Worm (Caenorhabditis elegans): ENCODE measurements around the gene tsfm-1.

tsfm-1 gene

DNA sequence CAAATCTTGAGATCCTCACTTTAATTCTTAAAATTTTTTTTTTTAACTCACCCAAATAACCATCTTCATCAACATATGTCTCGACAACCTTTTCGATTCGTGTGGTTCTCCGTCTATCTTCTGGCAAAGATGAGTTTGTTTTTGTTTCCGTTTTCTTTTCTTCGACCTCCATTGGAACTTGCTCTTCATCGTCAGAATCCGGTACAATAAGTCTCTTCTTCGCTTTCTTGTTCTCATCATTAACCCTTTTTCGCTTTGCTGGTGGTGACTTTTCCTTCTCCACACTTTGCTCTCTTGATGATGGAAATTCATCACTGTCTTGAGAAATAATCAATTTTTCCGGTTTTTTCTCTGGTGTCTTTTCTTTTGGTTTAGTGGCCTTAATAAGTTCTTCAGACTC, 44.7 kb upstream of the tsfm-1 start:
- TF ChIP-seq ama-1 (optimal IDR thresholded peaks at IDR 0.05), result no peak
- TF ChIP-seq nhr-12 (tag; optimal IDR thresholded peaks at IDR 0.05), result no peak
- no peak for TF ChIP-seq unc-62 (GFP tag; optimal IDR thresholded peaks at IDR 0.05)

DNA sequence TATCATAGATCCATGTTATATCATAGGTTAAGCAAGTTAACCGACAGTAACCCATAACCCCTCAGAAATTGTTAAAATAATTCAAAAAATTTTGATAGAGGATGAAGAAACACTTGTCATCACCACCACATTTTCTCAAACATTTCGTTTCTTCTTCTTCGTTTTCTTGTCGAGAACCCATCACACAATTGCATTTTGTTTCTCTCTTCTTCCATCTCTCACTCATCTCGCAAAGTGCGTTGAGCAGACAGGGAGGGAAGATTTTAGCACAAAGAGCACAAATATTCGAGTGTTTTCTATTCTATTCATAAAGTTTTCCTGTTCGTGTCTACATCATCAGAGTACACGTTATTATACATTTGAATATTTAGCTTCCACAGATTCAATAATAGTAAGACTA, 43.1 kb upstream of the tsfm-1 start:
- TF ChIP-seq lin-11 (tag; optimal IDR thresholded peaks at IDR 0.05) (no peak), nhr-25 (tag; optimal IDR thresholded peaks at IDR 0.05) (no peak), fos-1 (tag; optimal IDR thresholded peaks at IDR 0.05) (no peak), peb-1 (tag; optimal IDR thresholded peaks at IDR 0.05) (no peak), ztf-4 (tag; optimal IDR thresholded peaks at IDR 0.05) (no peak), nhr-23 (tag; optimal IDR thresholded peaks at IDR 0.05) (no peak), alr-1 (tag; optimal IDR thresholded peaks at IDR 0.05) (no peak), mab-5 (tag; optimal IDR thresholded peaks at IDR 0.05) (no peak), gmeb-1 (tag; optimal IDR thresholded peaks at IDR 0.05) (no peak), zag-1 (tag; optimal IDR thresholded peaks at IDR 0.05) (peak; percentile 33), lsy-2 (tag; optimal IDR thresholded peaks at IDR 0.05) (peak in 1 of 2 experiments; percentile 38), nhr-129 (tag; optimal IDR thresholded peaks at IDR 0.05) (peak; percentile 18), crh-2 (tag; optimal IDR thresholded peaks at IDR 0.05) (no peak), unc-55 (GFP tag; optimal IDR thresholded peaks at IDR 0.05) (peak; percentile 54), blmp-1 (tag; optimal IDR thresholded peaks at IDR 0.05; ENCODE audit: insufficient read depth) (no peak), unc-39 (tag; optimal IDR thresholded peaks at IDR 0.05) (no peak), nhr-21 (tag; optimal IDR thresholded peaks at IDR 0.05) (no peak), elt-3 (tag; optimal IDR thresholded peaks at IDR 0.05) (no peak), elt-1 (tag; optimal IDR thresholded peaks at IDR 0.05) (no peak), C34F6.9 (tag; optimal IDR thresholded peaks at IDR 0.05) (peak; percentile 41), ceh-16 (tag; optimal IDR thresholded peaks at IDR 0.05) (no peak), dmd-4 (tag; optimal IDR thresholded peaks at IDR 0.05) (no peak), nhr-6 (tag; optimal IDR thresholded peaks at IDR 0.05) (no peak), nhr-12 (tag; optimal IDR thresholded peaks at IDR 0.05) (no peak), sma-9 (GFP tag; optimal IDR thresholded peaks at IDR 0.05) (no peak), sma-9 (tag; optimal IDR thresholded peaks at IDR 0.05) (no peak), ztf-1 (GFP tag; conservative IDR thresholded peaks at IDR 0.05) (no peak), ztf-11 (tag; optimal IDR thresholded peaks at IDR 0.05) (no peak), ama-1 (optimal IDR thresholded peaks at IDR 0.05) (no peak), egl-27 (tag; optimal IDR thresholded peaks at IDR 0.05) (no peak), nhr-77 (tag; optimal IDR thresholded peaks at IDR 0.05) (no peak)

DNA sequence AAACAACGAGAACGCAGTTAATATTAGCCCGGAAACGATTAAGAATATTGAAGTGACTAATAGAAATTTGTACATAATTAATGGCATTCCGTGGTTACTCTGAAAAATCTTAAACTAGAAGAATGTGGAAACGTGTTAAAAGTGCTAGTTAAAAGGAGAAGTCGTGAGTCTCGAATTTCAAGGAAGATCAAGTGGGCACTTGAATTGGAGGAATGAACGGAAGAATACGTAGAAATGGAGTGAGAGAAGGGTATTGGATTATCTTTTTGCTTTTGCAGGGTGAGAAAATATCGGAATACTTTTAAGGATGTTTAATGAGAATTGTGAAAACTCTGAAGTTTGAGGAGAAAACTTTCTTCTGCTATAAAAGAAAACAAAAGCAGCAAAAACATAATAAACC, 38.9 kb upstream of the tsfm-1 start, which contains the start of gene hpo-30:
TSS of gene hpo-30 (minus strand) at position 101 of the 400 bp plus-strand sequence.
- TF ChIP-seq elt-1 (tag; optimal IDR thresholded peaks at IDR 0.05) (no peak), dmd-4 (tag; optimal IDR thresholded peaks at IDR 0.05) (no peak), unc-39 (tag; optimal IDR thresholded peaks at IDR 0.05) (no peak), fos-1 (tag; optimal IDR thresholded peaks at IDR 0.05) (no peak), ceh-16 (tag; optimal IDR thresholded peaks at IDR 0.05) (no peak), elt-3 (tag; optimal IDR thresholded peaks at IDR 0.05) (no peak), nhr-10 (tag; optimal IDR thresholded peaks at IDR 0.05) (no peak), crh-2 (tag; optimal IDR thresholded peaks at IDR 0.05) (no peak), sma-9 (GFP tag; optimal IDR thresholded peaks at IDR 0.05) (no peak), sma-9 (tag; optimal IDR thresholded peaks at IDR 0.05) (no peak), sem-4 (tag; optimal IDR thresholded peaks at IDR 0.05) (no peak), zag-1 (tag; optimal IDR thresholded peaks at IDR 0.05) (no peak)

DNA sequence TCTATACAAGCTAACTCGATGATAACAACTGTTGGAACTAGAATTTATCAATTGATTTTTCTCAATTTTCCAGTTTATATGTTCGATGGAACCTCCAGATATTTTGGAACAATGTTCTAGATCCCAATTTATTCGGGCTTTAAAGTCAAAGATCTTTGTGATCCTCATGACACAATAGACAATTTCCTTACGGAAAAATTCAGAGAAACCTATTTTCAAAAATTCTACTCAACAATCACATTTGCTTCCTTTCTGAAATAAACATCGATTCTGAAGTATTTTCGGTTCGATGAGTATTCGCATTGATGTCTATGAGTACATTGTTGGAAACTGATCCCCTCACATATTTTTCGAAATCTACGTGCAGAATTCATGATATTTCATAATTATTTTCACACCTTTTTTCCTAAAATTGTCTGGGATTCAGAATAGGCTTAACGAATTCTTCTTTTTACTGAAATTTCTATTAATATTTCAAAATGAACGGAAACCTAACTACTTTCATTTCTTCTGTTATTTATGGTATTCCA, 35.7 kb upstream of the tsfm-1 start, which contains the start of gene srg-45:
TSS of gene srg-45 (plus strand) at position 480 of the 530 bp plus-strand sequence.
- no peak for TF ChIP-seq lin-13 (GFP tag; optimal IDR thresholded peaks at IDR 0.05)
- TF ChIP-seq mab-5 (tag; optimal IDR thresholded peaks at IDR 0.05), result no peak
- no peak for TF ChIP-seq ztf-11 (tag; optimal IDR thresholded peaks at IDR 0.05)
- TF ChIP-seq ama-1 (optimal IDR thresholded peaks at IDR 0.05), result peak; percentile 20
- no peak for TF ChIP-seq nhr-23 (tag; optimal IDR thresholded peaks at IDR 0.05)
- TF ChIP-seq mbf-1 (tag; optimal IDR thresholded peaks at IDR 0.05), result no peak
- TF ChIP-seq R02D3.7 (tag; optimal IDR thresholded peaks at IDR 0.05), result no peak
- no peak for TF ChIP-seq fos-1 (tag; optimal IDR thresholded peaks at IDR 0.05)
- no peak for TF ChIP-seq ceh-82 (tag; optimal IDR thresholded peaks at IDR 0.05)
- TF ChIP-seq nhr-21 (tag; optimal IDR thresholded peaks at IDR 0.05), result no peak
- no peak for TF ChIP-seq nhr-77 (tag; optimal IDR thresholded peaks at IDR 0.05)
- TF ChIP-seq nhr-11 (tag; optimal IDR thresholded peaks at IDR 0.05), result no peak
- peak; percentile 9 for TF ChIP-seq nhr-25 (tag; optimal IDR thresholded peaks at IDR 0.05)
- TF ChIP-seq nhr-12 (tag; optimal IDR thresholded peaks at IDR 0.05), result no peak
- TF ChIP-seq dmd-4 (tag; optimal IDR thresholded peaks at IDR 0.05), result no peak

Data from whole organism, L2 larva.